Worm (Caenorhabditis elegans) whole organism, L4 larva: ENCODE measurements around the gene Y45F10A.7.

ENCODE experiments used
- ama-1 ChIP-seq: fragments of 150-350 bp; optimal IDR thresholded peaks from 2 replicates; lab custom pipeline; 2014; ENCODE audit warnings: inconsistent platforms, mixed read lengths
- dpl-1 ChIP-seq: fragments of 150-350 bp; optimal IDR thresholded peaks from 2 replicates; lab custom pipeline; 2014; ENCODE audit warnings: missing biosample characterization, missing genetic modification reagents, missing genetic modification characterization
- nhr-28 ChIP-seq: fragments of 150-350 bp; optimal IDR thresholded peaks from 2 replicates; lab custom pipeline; 2014; ENCODE audit warnings: missing biosample characterization, missing genetic modification characterization
- pha-4 ChIP-seq, 2 experiments: fragments of 150-350 bp in 1 of 2; fragments of 200-800 bp in 1 of 2; sonication (Bioruptor generic) in 1 of 2; IDR thresholded peaks in 1 of 2; optimal IDR thresholded peaks in 1 of 2; 2 replicates each; pipeline versions ENCODE4 v1.3.6 to Lab custom; 2014 to 2022; ENCODE audit warnings: missing genetic modification characterization in 2 of 2, missing genetic modification reagents in 2 of 2, missing biosample characterization in 1 of 2, missing compliant biosample characterization in 1 of 2
- snpc-4 ChIP-seq: fragments of 150-350 bp; optimal IDR thresholded peaks from 2 replicates; lab custom pipeline; 2014; ENCODE audit warnings: missing biosample characterization, missing genetic modification characterization
- unc-62 ChIP-seq, 3 experiments: fragments of 150-350 bp in 1 of 3; sonication (generic microtip); optimal IDR thresholded peaks in 2 of 3; peaks in 1 of 3; 1 replicate in 1 of 3; 2 replicates in 2 of 3; lab custom pipeline; 2014 to 2017; ENCODE audit warnings: missing biosample characterization in 3 of 3, missing genetic modification characterization in 3 of 3, missing genetic modification reagents in 3 of 3, missing genotype in 1 of 3

ce11 chrIV:13492271-13492670, at the start of gene Y45F10A.7:
- TF ChIP-seq dpl-1 (GFP tag; lab: Kevin White, UChicago) (no peak), nhr-28 (tag; lab: Kevin White, UChicago) (no peak), ama-1 (lab: Kevin White, UChicago) (no peak), snpc-4 (no peak), unc-62 (GFP tag; optimal IDR thresholded peaks at IDR 0.05 in 1 of 2; lab: Kevin White, UChicago) (no peak), unc-62 (tag; optimal IDR thresholded peaks at IDR 0.05; lab: Kevin White, UChicago) (no peak), pha-4 (GFP tag; IDR thresholded peaks at IDR 0.05; lab: Robert Waterston, UW) (no peak), pha-4 (tag; optimal IDR thresholded peaks at IDR 0.05; lab: Kevin White, UChicago) (no peak)
